Worm (Caenorhabditis elegans) whole organism, L3 larva: ENCODE measurements around the gene C02B8.3.

ENCODE experiments used
- ama-1 ChIP-seq: fragments of 150-350 bp; optimal IDR thresholded peaks from 2 replicates; lab custom pipeline; 2018
- ceh-16 ChIP-seq: sonication (generic microtip); optimal IDR thresholded peaks from 2 replicates; lab custom pipeline; 2017; ENCODE audit warnings: missing biosample characterization, missing genetic modification characterization
- ceh-28 ChIP-seq: fragments of 150-350 bp; optimal IDR thresholded peaks from 2 replicates; lab custom pipeline; 2014; ENCODE audit warnings: missing biosample characterization, missing genetic modification reagents, missing genetic modification characterization
- daf-12 ChIP-seq: fragments of 150-350 bp; optimal IDR thresholded peaks from 2 replicates; lab custom pipeline; 2014; ENCODE audit warnings: missing biosample characterization, missing genetic modification reagents, missing genetic modification characterization
- egl-27 ChIP-seq: sonication (generic microtip); optimal IDR thresholded peaks from 4 replicates; lab custom pipeline; 2017; ENCODE audit warnings: missing biosample characterization, missing genetic modification reagents, missing genetic modification characterization
- egl-5 ChIP-seq: fragments of 150-350 bp; optimal IDR thresholded peaks from 2 replicates; lab custom pipeline; 2017; ENCODE audit warnings: missing biosample characterization, missing genetic modification reagents, missing genetic modification characterization, inconsistent platforms
- elt-1 ChIP-seq: fragments of 150-350 bp; optimal IDR thresholded peaks from 2 replicates; lab custom pipeline; 2014; ENCODE audit warnings: missing biosample characterization, missing genetic modification characterization
- elt-2 ChIP-seq: sonication (generic microtip); optimal IDR thresholded peaks from 2 replicates; lab custom pipeline; 2016; ENCODE audit warnings: missing genetic modification reagents, mild to moderate bottlenecking, missing genetic modification characterization, missing compliant biosample characterization
- eor-1 ChIP-seq, 2 experiments: fragments of 150-350 bp; optimal IDR thresholded peaks; 2 replicates each; lab custom pipeline; 2014 to 2018; ENCODE audit warnings: missing biosample characterization in 2 of 2, missing genetic modification characterization in 2 of 2
- fkh-10 ChIP-seq: sonication (generic microtip); optimal IDR thresholded peaks from 2 replicates; lab custom pipeline; 2017; ENCODE audit warnings: missing biosample characterization, missing genetic modification reagents, missing genetic modification characterization
- hmg-11 ChIP-seq: sonication (generic microtip); optimal IDR thresholded peaks from 2 replicates; lab custom pipeline; 2016; ENCODE audit warnings: missing genetic modification characterization, missing compliant biosample characterization
- lin-15B ChIP-seq: fragments of 150-350 bp; optimal IDR thresholded peaks from 2 replicates; lab custom pipeline; 2014; ENCODE audit warnings: missing biosample characterization, missing genetic modification characterization
- lin-39 ChIP-seq: fragments of 150-350 bp; optimal IDR thresholded peaks from 2 replicates; lab custom pipeline; 2018; ENCODE audit warnings: missing biosample characterization, missing genetic modification reagents, missing genetic modification characterization
- mdl-1 ChIP-seq: fragments of 150-350 bp; optimal IDR thresholded peaks from 2 replicates; lab custom pipeline; 2014; ENCODE audit warnings: missing biosample characterization, missing genetic modification characterization
- mml-1 ChIP-seq: fragments of 150-350 bp; sonication (generic microtip); optimal IDR thresholded peaks from 3 replicates; lab custom pipeline; 2014; ENCODE audit warnings: missing biosample characterization, missing genetic modification characterization
- nfya-1 ChIP-seq: sonication (generic microtip); optimal IDR thresholded peaks from 2 replicates; lab custom pipeline; 2017; ENCODE audit warnings: missing genetic modification characterization, mild to moderate bottlenecking, missing compliant biosample characterization, antibody characterized with exemption, moderate library complexity; ENCODE audit not compliant: insufficient read depth
- nhr-11 ChIP-seq: fragments of 150-350 bp; optimal IDR thresholded peaks from 2 replicates; lab custom pipeline; 2014; ENCODE audit warnings: missing biosample characterization, missing genetic modification characterization
- nhr-12 ChIP-seq: fragments of 150-350 bp; optimal IDR thresholded peaks from 2 replicates; lab custom pipeline; 2014; ENCODE audit warnings: missing biosample characterization, missing genetic modification characterization
- nhr-23 ChIP-seq: fragments of 150-350 bp; optimal IDR thresholded peaks from 2 replicates; lab custom pipeline; 2014; ENCODE audit warnings: missing biosample characterization, missing genetic modification reagents, missing genetic modification characterization
- nhr-25 ChIP-seq: sonication (generic microtip); optimal IDR thresholded peaks from 2 replicates; lab custom pipeline; 2017; ENCODE audit warnings: missing biosample characterization, missing genetic modification characterization
- nhr-28 ChIP-seq: fragments of 150-350 bp; optimal IDR thresholded peaks from 2 replicates; lab custom pipeline; 2014; ENCODE audit warnings: missing biosample characterization, missing genetic modification characterization
- nhr-43 ChIP-seq: sonication (generic microtip); optimal IDR thresholded peaks from 2 replicates; lab custom pipeline; 2016; ENCODE audit warnings: mild to moderate bottlenecking, missing genetic modification characterization, missing compliant biosample characterization; ENCODE audit not compliant: poor library complexity, severe bottlenecking
- nhr-67 ChIP-seq: fragments of 150-350 bp; optimal IDR thresholded peaks from 2 replicates; lab custom pipeline; 2014; ENCODE audit warnings: missing biosample characterization, missing genetic modification characterization
- nhr-76 ChIP-seq: fragments of 150-350 bp; sonication (generic microtip); optimal IDR thresholded peaks from 5 replicates; lab custom pipeline; 2014; ENCODE audit warnings: missing biosample characterization, missing genetic modification characterization
- nhr-77 ChIP-seq: fragments of 150-350 bp; optimal IDR thresholded peaks from 2 replicates; lab custom pipeline; 2014; ENCODE audit warnings: missing biosample characterization, missing genetic modification characterization
- pha-4 ChIP-seq: fragments of 150-350 bp; optimal IDR thresholded peaks from 2 replicates; lab custom pipeline; 2014; ENCODE audit warnings: missing biosample characterization, missing genetic modification reagents, missing genetic modification characterization
- pqm-1 ChIP-seq: fragments of 150-350 bp; optimal IDR thresholded peaks from 2 replicates; lab custom pipeline; 2017; ENCODE audit warnings: missing biosample characterization, missing genetic modification characterization, inconsistent platforms
- sea-2 ChIP-seq: fragments of 150-350 bp; sonication (generic microtip); optimal IDR thresholded peaks from 4 replicates; lab custom pipeline; 2014; ENCODE audit warnings: missing biosample characterization, missing genetic modification reagents, missing genetic modification characterization
- snpc-4 ChIP-seq: fragments of 150-350 bp; optimal IDR thresholded peaks from 2 replicates; lab custom pipeline; 2014; ENCODE audit warnings: missing biosample characterization, missing genetic modification characterization
- tbx-2 ChIP-seq: sonication (generic microtip); optimal IDR thresholded peaks from 2 replicates; lab custom pipeline; 2016; ENCODE audit warnings: mild to moderate bottlenecking, missing genetic modification characterization, missing compliant biosample characterization
- unc-62 ChIP-seq: fragments of 150-350 bp; sonication (generic microtip); optimal IDR thresholded peaks from 4 replicates; lab custom pipeline; 2014; ENCODE audit warnings: missing biosample characterization, missing genetic modification reagents, missing genetic modification characterization
- zag-1 ChIP-seq: fragments of 150-350 bp; optimal IDR thresholded peaks from 2 replicates; lab custom pipeline; 2014; ENCODE audit warnings: missing biosample characterization, missing genetic modification characterization
- ztf-11 ChIP-seq: fragments of 150-350 bp; optimal IDR thresholded peaks from 2 replicates; lab custom pipeline; 2014; ENCODE audit warnings: missing biosample characterization, missing genetic modification characterization
- ztf-4 ChIP-seq: fragments of 150-350 bp; optimal IDR thresholded peaks from 2 replicates; lab custom pipeline; 2014; ENCODE audit warnings: missing biosample characterization, missing genetic modification characterization

Gene C02B8.3

DNA sequence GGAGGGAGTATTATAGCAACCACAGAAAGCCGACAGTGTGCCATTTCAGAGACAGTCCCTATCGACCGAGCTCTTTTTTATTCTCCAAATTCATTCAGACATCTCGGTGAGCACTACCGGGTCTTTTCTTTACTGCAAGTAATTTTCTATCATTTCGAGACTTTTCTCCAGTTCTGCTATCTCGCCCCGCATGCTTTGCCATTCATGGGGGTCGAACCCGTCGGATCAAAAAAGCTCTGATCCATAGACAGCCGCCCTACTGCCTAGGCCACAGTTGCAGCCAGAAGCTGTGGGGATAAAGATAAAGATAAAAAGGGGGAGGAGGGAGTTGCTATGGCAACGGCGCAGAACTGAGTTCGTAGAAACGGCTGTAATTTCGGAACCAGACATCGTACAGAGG lies 12.2 kb downstream of the C02B8.3 start:
- TF ChIP-seq ceh-28 = no peak
- TF ChIP-seq nhr-23 (tag; lab: Kevin White, UChicago) = no peak
- TF ChIP-seq sea-2 (GFP tag; lab: Kevin White, UChicago) = no peak
- no peak for TF ChIP-seq elt-2
- no peak for TF ChIP-seq nhr-43 (tag; lab: Kevin White, UChicago)
- no peak for TF ChIP-seq mdl-1 (tag; lab: Kevin White, UChicago)
- TF ChIP-seq elt-1 (tag; lab: Kevin White, UChicago) = no peak
- no peak for TF ChIP-seq daf-12 (tag; lab: Kevin White, UChicago)
- no peak for TF ChIP-seq egl-5

DNA sequence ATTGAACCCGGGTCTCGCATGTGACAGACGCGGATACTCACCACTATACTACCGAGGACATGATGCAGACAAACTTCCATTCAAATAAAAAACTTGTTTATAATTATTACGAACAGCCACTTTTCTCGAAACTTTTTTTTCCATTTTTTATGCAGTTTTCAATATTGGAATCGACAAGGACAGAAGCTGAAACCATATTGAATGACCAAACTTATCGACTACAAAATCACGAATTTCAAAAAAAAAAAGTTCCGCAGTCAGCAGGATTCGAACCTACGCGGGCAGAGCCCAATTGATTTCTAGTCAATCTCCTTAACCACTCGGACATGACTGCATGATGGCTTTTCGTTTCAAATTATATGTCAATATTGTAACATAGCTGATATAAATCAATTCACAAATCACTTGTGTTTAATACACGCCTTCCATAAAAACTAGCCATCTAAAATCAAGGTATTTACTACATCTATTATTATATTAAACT lies 13.4 kb downstream of the C02B8.3 start:
- TF ChIP-seq elt-2 = peak; percentile 2
- TF ChIP-seq, all 47 proteins: peak for 1; not testable (repeated sequence) for 46

DNA sequence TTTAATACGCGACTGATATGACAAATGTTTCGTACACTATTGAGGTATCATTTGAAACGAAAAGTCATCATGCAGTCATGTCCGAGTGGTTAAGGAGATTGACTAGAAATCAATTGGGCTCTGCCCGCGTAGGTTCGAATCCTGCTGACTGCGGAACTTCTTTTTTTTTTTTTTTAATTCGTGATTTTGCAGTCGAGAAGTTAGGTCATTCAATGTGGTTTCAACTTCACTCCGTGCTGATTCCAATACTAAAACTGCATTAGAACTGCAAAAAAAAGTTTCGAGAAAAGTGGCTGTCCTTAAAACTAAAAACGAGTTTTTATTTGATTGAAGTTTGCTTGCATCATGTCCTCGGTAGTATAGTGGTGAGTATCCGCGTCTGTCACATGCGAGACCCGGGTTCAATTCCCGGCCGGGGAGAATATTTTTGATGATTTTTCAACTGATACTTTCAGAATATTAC lies 15.2 kb downstream of the C02B8.3 start:
- TF ChIP-seq elt-2 (peak; percentile 32), nhr-43 (tag; lab: Kevin White, UChicago) (peak; percentile 11), hmg-11 (peak; percentile 35), ceh-28 (peak; percentile 1), nfya-1 (tag; lab: Kevin White, UChicago) (peak; percentile 7), pqm-1 (peak; percentile 36), pha-4 (peak; percentile 5)

DNA sequence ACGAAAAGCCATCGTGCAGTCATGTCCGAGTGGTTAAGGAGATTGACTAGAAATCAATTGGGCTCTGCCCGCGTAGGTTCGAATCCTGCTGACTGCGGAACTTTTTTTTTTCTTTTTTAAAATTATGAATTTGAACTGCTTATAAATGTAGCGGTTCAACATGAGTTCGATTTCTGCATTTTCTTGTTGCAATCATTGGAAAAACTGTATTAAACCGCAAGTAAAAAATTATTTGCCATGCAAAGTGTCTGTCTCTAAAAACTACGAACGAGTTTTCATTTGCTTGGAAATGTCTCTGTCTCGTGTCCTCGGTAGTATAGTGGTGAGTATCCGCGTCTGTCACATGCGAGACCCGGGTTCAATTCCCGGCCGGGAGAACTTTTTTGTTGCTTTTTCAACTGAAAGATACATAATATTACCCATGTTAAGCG lies 16.2 kb downstream of the C02B8.3 start:
- peak; percentile 32 for TF ChIP-seq nfya-1 (tag; lab: Kevin White, UChicago)
- TF ChIP-seq elt-2 = peak; percentile 12
- peak; percentile 11 for TF ChIP-seq lin-39 (tag; lab: Kevin White, UChicago)
- TF ChIP-seq nhr-23 (tag; lab: Kevin White, UChicago) = peak; percentile 20
- TF ChIP-seq pha-4 = peak; percentile 49
- peak; percentile 1 for TF ChIP-seq lin-15B (tag; lab: Kevin White, UChicago)

DNA sequence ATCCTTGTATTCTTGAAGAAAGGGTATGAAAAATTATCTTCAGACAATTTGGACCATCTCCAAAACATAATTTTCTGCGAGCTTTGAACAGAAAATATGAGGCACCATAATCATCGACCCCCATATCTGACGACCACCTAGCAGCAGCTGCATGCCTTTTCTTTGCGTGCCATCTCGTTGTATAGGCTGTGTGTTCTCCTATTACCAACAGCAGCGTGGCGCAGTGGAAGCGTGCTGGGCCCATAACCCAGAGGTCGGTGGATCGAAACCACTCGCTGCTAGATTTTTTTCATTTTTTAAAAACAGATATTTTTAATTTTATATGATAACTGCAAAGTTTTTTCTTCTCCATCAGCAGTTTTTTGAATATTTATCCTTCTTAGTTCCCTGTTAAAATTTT lies 16.7 kb downstream of the C02B8.3 start:
- TF ChIP-seq nhr-76 (tag; lab: Kevin White, UChicago) (no peak), nhr-43 (tag; lab: Kevin White, UChicago) (peak; percentile 51), nhr-11 (tag; lab: Kevin White, UChicago) (no peak), tbx-2 (no peak)

DNA sequence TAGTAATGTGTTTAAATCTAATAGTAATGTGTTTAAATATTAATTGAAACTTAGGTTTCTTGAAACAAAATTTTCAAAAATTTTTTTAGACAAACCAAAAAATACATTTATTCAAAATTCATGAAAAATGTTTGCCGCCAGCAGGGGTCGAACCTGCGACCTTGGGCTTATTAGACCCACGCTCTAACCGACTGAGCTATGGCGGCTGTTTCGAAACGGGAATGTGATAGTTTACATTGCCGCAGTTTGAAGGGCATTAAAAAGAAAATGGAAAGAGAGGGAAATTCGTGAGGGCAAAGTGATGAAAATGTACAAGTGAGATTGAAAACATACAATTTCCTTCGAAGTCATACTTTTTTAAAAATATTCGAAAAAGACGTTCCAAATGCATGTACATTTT lies 17.3 kb downstream of the C02B8.3 start:
- TF ChIP-seq egl-5 (no peak), ztf-4 (tag; lab: Kevin White, UChicago) (no peak), lin-15B (tag; lab: Kevin White, UChicago) (no peak), ceh-16 (tag; lab: Kevin White, UChicago) (no peak), mdl-1 (tag; lab: Kevin White, UChicago) (no peak), elt-2 (peak; percentile 19), ama-1 (no peak), pha-4 (peak; percentile 32), hmg-11 (peak; percentile 55), mml-1 (tag; lab: Kevin White, UChicago) (no peak), fkh-10 (GFP tag; lab: Kevin White, UChicago) (no peak), sea-2 (GFP tag; lab: Kevin White, UChicago) (no peak), unc-62 (GFP tag; lab: Kevin White, UChicago) (no peak), elt-1 (tag; lab: Kevin White, UChicago) (no peak), nfya-1 (tag; lab: Kevin White, UChicago) (peak; percentile 38), nhr-25 (peak; percentile 61), ztf-11 (no peak), nhr-12 (tag; lab: Kevin White, UChicago) (no peak), nhr-23 (tag; lab: Kevin White, UChicago) (no peak), nhr-43 (tag; lab: Kevin White, UChicago) (peak; percentile 40), nhr-28 (no peak), nhr-77 (no peak), egl-27 (peak; percentile 21), pqm-1 (peak; percentile 20), snpc-4 (tag; lab: Kevin White, UChicago) (no peak), nhr-67 (no peak), eor-1 (tag; optimal IDR thresholded peaks at IDR 0.05; lab: Kevin White, UChicago) (no peak), nhr-11 (tag; lab: Kevin White, UChicago) (no peak), tbx-2 (no peak), lin-39 (tag; lab: Kevin White, UChicago) (no peak), zag-1 (no peak)
